Worm (Caenorhabditis elegans) whole organism, L1 larva: Measurements from ENCODE around the gene alx-1.

Experiments
- C16A3.4 ChIP-seq: fragments of 150-350 bp; optimal IDR thresholded peaks from 2 replicates; lab custom pipeline; 2014; ENCODE audit warnings: missing biosample characterization, missing genetic modification characterization
- Y116A8C.19 ChIP-seq: sonication (generic microtip); optimal IDR thresholded peaks from 2 replicates; lab custom pipeline; 2016; ENCODE audit warnings: missing compliant biosample characterization, missing genetic modification characterization, borderline replicate concordance
- ama-1 ChIP-seq: fragments of 150-350 bp; optimal IDR thresholded peaks from 2 replicates; lab custom pipeline; 2014
- blmp-1 ChIP-seq: fragments of 150-350 bp; optimal IDR thresholded peaks from 2 replicates; lab custom pipeline; 2014; ENCODE audit warnings: missing biosample characterization, missing genetic modification characterization
- ceh-88 ChIP-seq: fragments of 200-800 bp; sonication (Bioruptor generic); IDR thresholded peaks from 2 replicates; pipeline ENCODE4 v1.3.6; 2022; ENCODE audit warnings: missing genetic modification characterization, missing compliant biosample characterization
- ceh-90 ChIP-seq: sonication (generic microtip); optimal IDR thresholded peaks from 2 replicates; lab custom pipeline; 2016; ENCODE audit warnings: missing genetic modification characterization, missing compliant biosample characterization
- ces-1 ChIP-seq: fragments of 150-350 bp; optimal IDR thresholded peaks from 2 replicates; lab custom pipeline; 2014; ENCODE audit warnings: missing biosample characterization, missing genetic modification reagents, missing genetic modification characterization
- dpl-1 ChIP-seq, 3 experiments: fragments of 150-350 bp in 2 of 3; sonication (generic microtip) in 1 of 3; optimal IDR thresholded peaks; 2 replicates each; lab custom pipeline; 2014 to 2017; ENCODE audit warnings: missing biosample characterization in 3 of 3, missing genetic modification characterization in 3 of 3, missing genetic modification reagents in 3 of 3
- efl-3 ChIP-seq: fragments of 200-800 bp; sonication (Bioruptor generic); optimal IDR thresholded peaks from 2 replicates; lab custom pipeline; 2018; ENCODE audit warnings: mild to moderate bottlenecking, missing genetic modification characterization, missing compliant biosample characterization
- elt-2 ChIP-seq: sonication (generic microtip); optimal IDR thresholded peaks from 2 replicates; lab custom pipeline; 2016; ENCODE audit warnings: missing genetic modification characterization, mild to moderate bottlenecking, inconsistent platforms, missing compliant biosample characterization, missing genetic modification reagents
- elt-3 ChIP-seq, 6 experiments: fragments of 150-350 bp in 1 of 6; sonication (generic microtip); optimal IDR thresholded peaks; 2 replicates each; lab custom pipeline; 2017 to 2018; ENCODE audit warnings: missing biosample characterization in 6 of 6, missing genetic modification characterization in 6 of 6, inconsistent platforms in 1 of 6
- fkh-4 ChIP-seq: sonication (generic microtip); optimal IDR thresholded peaks from 2 replicates; lab custom pipeline; 2016; ENCODE audit warnings: missing compliant biosample characterization, missing genetic modification characterization, borderline replicate concordance
- fkh-8 ChIP-seq: sonication (generic microtip); optimal IDR thresholded peaks from 2 replicates; lab custom pipeline; 2016; ENCODE audit warnings: mild to moderate bottlenecking, missing genetic modification characterization, missing compliant biosample characterization
- grh-1 ChIP-seq: fragments of 200-800 bp; sonication (Bioruptor generic); IDR thresholded peaks from 2 replicates; pipeline ENCODE4 v1.3.6; 2022; ENCODE audit warnings: missing genetic modification reagents, missing genetic modification characterization, missing compliant biosample characterization
- hlh-4 ChIP-seq: sonication (generic microtip); optimal IDR thresholded peaks from 2 replicates; lab custom pipeline; 2016; ENCODE audit warnings: mild to moderate bottlenecking, missing genetic modification characterization, missing compliant biosample characterization
- irx-1 ChIP-seq: sonication (generic microtip); optimal IDR thresholded peaks from 2 replicates; lab custom pipeline; 2016; ENCODE audit warnings: missing genetic modification characterization, missing compliant biosample characterization
- isw-1 ChIP-seq: fragments of 200-800 bp; sonication (Bioruptor generic); IDR thresholded peaks from 2 replicates; pipeline ENCODE4 v1.3.6; 2022; ENCODE audit warnings: missing genetic modification characterization, missing compliant biosample characterization
- lin-13 ChIP-seq: fragments of 150-350 bp; optimal IDR thresholded peaks from 2 replicates; lab custom pipeline; 2014; ENCODE audit warnings: missing biosample characterization, missing genetic modification reagents, missing genetic modification characterization
- lin-14 ChIP-seq: fragments of 200-800 bp; sonication (Bioruptor generic); optimal IDR thresholded peaks from 2 replicates; lab custom pipeline; 2018; ENCODE audit warnings: mild to moderate bottlenecking, missing genetic modification characterization, moderate library complexity, missing compliant biosample characterization
- lsy-2 ChIP-seq, 2 experiments: fragments of 150-350 bp; optimal IDR thresholded peaks; 2 replicates each; lab custom pipeline; 2014; ENCODE audit warnings: missing biosample characterization in 2 of 2, missing genetic modification characterization in 2 of 2
- mab-9 ChIP-seq: fragments of 200-800 bp; sonication (Bioruptor generic); IDR thresholded peaks from 2 replicates; pipeline ENCODE4 v1.3.6; 2022; ENCODE audit warnings: missing genetic modification reagents, missing genetic modification characterization, missing compliant biosample characterization
- nhr-19 ChIP-seq: fragments of 200-800 bp; sonication (Bioruptor generic); conservative IDR thresholded peaks from 2 replicates; pipeline ENCODE4 v1.3.6; 2022; ENCODE audit warnings: missing genetic modification characterization, missing compliant biosample characterization
- nhr-20 ChIP-seq: sonication (generic microtip); optimal IDR thresholded peaks from 2 replicates; lab custom pipeline; 2016; ENCODE audit warnings: mild to moderate bottlenecking, missing genetic modification characterization, missing compliant biosample characterization
- nhr-237 ChIP-seq: fragments of 150-350 bp; optimal IDR thresholded peaks from 2 replicates; lab custom pipeline; 2014; ENCODE audit warnings: missing biosample characterization, missing genetic modification characterization
- nhr-71 ChIP-seq: sonication (generic microtip); optimal IDR thresholded peaks from 2 replicates; lab custom pipeline; 2016; ENCODE audit warnings: mild to moderate bottlenecking, missing genetic modification characterization, moderate library complexity, missing compliant biosample characterization
- nhr-77 ChIP-seq: fragments of 150-350 bp; optimal IDR thresholded peaks from 2 replicates; lab custom pipeline; 2014; ENCODE audit warnings: missing biosample characterization, missing genetic modification characterization
- nhr-85 ChIP-seq: sonication (generic microtip); peaks from one replicate; lab custom pipeline; 2016; ENCODE audit warnings: missing genetic modification characterization, inconsistent platforms, missing compliant biosample characterization
- nhr-90 ChIP-seq: sonication (generic microtip); optimal IDR thresholded peaks from 2 replicates; lab custom pipeline; 2016; ENCODE audit warnings: mild to moderate bottlenecking, missing genetic modification characterization, missing compliant biosample characterization; ENCODE audit not compliant: poor library complexity
- pax-3 ChIP-seq: fragments of 200-800 bp; sonication (Bioruptor generic); optimal IDR thresholded peaks from 2 replicates; lab custom pipeline; 2018; ENCODE audit warnings: mild to moderate bottlenecking, missing genetic modification characterization, moderate library complexity, missing compliant biosample characterization
- skn-1 ChIP-seq: fragments of 150-350 bp; optimal IDR thresholded peaks from 2 replicates; lab custom pipeline; 2014; ENCODE audit warnings: missing biosample characterization, missing genetic modification characterization
- snu-23 ChIP-seq: sonication (generic microtip); optimal IDR thresholded peaks from 2 replicates; lab custom pipeline; 2016; ENCODE audit warnings: missing genetic modification characterization, missing compliant biosample characterization
- sox-4 ChIP-seq: sonication (generic microtip); optimal IDR thresholded peaks from 2 replicates; lab custom pipeline; 2016; ENCODE audit warnings: missing genetic modification characterization, missing compliant biosample characterization
- unc-130 ChIP-seq: fragments of 150-350 bp; optimal IDR thresholded peaks from 2 replicates; lab custom pipeline; 2017; ENCODE audit warnings: missing biosample characterization, missing genetic modification characterization, inconsistent platforms
- unc-86 ChIP-seq: sonication (generic microtip); optimal IDR thresholded peaks from 2 replicates; lab custom pipeline; 2016; ENCODE audit warnings: missing genetic modification characterization, missing compliant biosample characterization
- vab-15 ChIP-seq: sonication (generic microtip); optimal IDR thresholded peaks from 2 replicates; lab custom pipeline; 2017; ENCODE audit warnings: missing genotype, mild to moderate bottlenecking, missing genetic modification characterization, missing compliant biosample characterization
- zag-1 ChIP-seq: fragments of 150-350 bp; optimal IDR thresholded peaks from 2 replicates; lab custom pipeline; 2014; ENCODE audit warnings: missing biosample characterization, missing genetic modification characterization
- ztf-11 ChIP-seq, 2 experiments: sonication (generic microtip); optimal IDR thresholded peaks; 2 replicates each; lab custom pipeline; 2016 to 2017; ENCODE audit warnings: missing genetic modification characterization in 2 of 2, missing biosample characterization in 1 of 2, missing compliant biosample characterization in 1 of 2

alx-1 gene

ce11 chrIII:9993535-9993934 lies 36.4 kb downstream of the alx-1 start, which contains the start of gene C05B5.4:
TSS of gene C05B5.4 (plus strand) at chrIII:9993885.
- no peak for TF ChIP-seq ceh-90 (tag; lab: Kevin White, UChicago)
- TF ChIP-seq lin-13 (GFP tag; lab: Kevin White, UChicago) = no peak
- TF ChIP-seq C16A3.4 (tag; lab: Kevin White, UChicago) = no peak
- TF ChIP-seq efl-3 (GFP tag; lab: Kevin White, UChicago) = no peak
- no peak for TF ChIP-seq ama-1
- no peak for TF ChIP-seq lsy-2 (tag; optimal IDR thresholded peaks at IDR 0.05; lab: Kevin White, UChicago)
- no peak for TF ChIP-seq nhr-19 (GFP tag; lab: Robert Waterston, UW)
- TF ChIP-seq unc-130 = no peak
- no peak for TF ChIP-seq Y116A8C.19 (tag; lab: Kevin White, UChicago)
- no peak for TF ChIP-seq lin-14 (GFP tag; lab: Kevin White, UChicago)
- TF ChIP-seq zag-1 (tag; lab: Kevin White, UChicago) = no peak
- no peak for TF ChIP-seq elt-2 (tag; lab: Kevin White, UChicago)
- no peak for TF ChIP-seq skn-1 (tag; lab: Kevin White, UChicago)

- no peak for TF ChIP-seq nhr-85 (tag; lab: Kevin White, UChicago)
- no peak for TF ChIP-seq elt-3 (tag; optimal IDR thresholded peaks at IDR 0.05; lab: Kevin White, UChicago)
- TF ChIP-seq ztf-11 (tag; optimal IDR thresholded peaks at IDR 0.05; lab: Kevin White, UChicago) = no peak
- no peak for TF ChIP-seq snu-23 (GFP tag; lab: Kevin White, UChicago)
These were observed 40.7 kb downstream of the alx-1 start, which contains the start of gene pqn-8 for ce11 chrIII:9997890-9998289. TSS of gene pqn-8 (minus strand) at chrIII:9997990.

ce11 chrIII:9999235-9999634 lies 42.1 kb downstream of the alx-1 start, which contains the start of gene C05B5.17:
TSS of gene C05B5.17 (minus strand) at chrIII:9999335.
- no peak for TF ChIP-seq hlh-4 (tag; lab: Kevin White, UChicago)
- TF ChIP-seq nhr-237 (tag; lab: Kevin White, UChicago) = no peak
- no peak for TF ChIP-seq nhr-20 (tag; lab: Kevin White, UChicago)
- no peak for TF ChIP-seq fkh-8 (tag; lab: Kevin White, UChicago)
- no peak for TF ChIP-seq nhr-19 (GFP tag; lab: Robert Waterston, UW)
- TF ChIP-seq ama-1 = no peak
- TF ChIP-seq isw-1 (GFP tag; lab: Robert Waterston, UW) = no peak

ce11 chrIII:10000428-10000827 lies 43.3 kb downstream of the alx-1 start, which contains the start of gene C05B5.2:
TSS of gene C05B5.2 (minus strand) at chrIII:10000528.
- no peak for TF ChIP-seq vab-15
- no peak for TF ChIP-seq dpl-1 (GFP tag; optimal IDR thresholded peaks at IDR 0.05; lab: Kevin White, UChicago)
- TF ChIP-seq grh-1 (GFP tag; lab: Robert Waterston, UW) = no peak
- no peak for TF ChIP-seq fkh-4 (tag; lab: Kevin White, UChicago)
- no peak for TF ChIP-seq sox-4 (tag; lab: Kevin White, UChicago)
- TF ChIP-seq nhr-77 = no peak
- no peak for TF ChIP-seq unc-86 (tag; lab: Kevin White, UChicago)
- no peak for TF ChIP-seq nhr-20 (tag; lab: Kevin White, UChicago)
- no peak for TF ChIP-seq blmp-1 (tag; lab: Kevin White, UChicago)
- no peak for TF ChIP-seq mab-9
- TF ChIP-seq ceh-88 = no peak

- TF ChIP-seq nhr-90 (tag; lab: Kevin White, UChicago) (no peak), nhr-71 (no peak), irx-1 (no peak), pax-3 (no peak), isw-1 (GFP tag; lab: Robert Waterston, UW) (no peak), nhr-77 (no peak), ces-1 (GFP tag; lab: Kevin White, UChicago) (no peak), Y116A8C.19 (tag; lab: Kevin White, UChicago) (no peak)
These were observed 43.9 kb downstream of the alx-1 start, which contains the start of gene C05B5.5 for ce11 chrIII:10001060-10001459. TSS of gene C05B5.5 (plus strand) at chrIII:10001360.
